Worm (Caenorhabditis elegans): ENCODE results near the gene R13A1.1.

DNA sequence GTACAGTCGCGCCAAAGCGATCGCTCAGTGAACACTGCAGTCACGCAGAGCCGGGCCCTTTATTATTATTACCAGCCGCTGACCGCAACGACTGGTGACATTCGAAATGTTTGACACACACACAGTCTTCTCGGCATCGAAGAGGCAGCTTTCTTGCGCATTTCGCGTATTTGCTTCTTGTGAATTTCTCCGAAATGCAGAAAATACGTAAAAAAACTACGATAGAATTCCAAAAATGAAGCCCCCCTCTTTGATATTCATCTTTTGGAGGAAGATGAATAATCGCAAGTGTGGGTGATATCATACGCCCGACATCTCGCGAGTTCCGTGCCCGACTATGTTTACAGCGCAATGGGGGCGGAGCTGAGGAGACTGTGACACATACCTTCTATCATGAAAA lies 33.4 kb downstream of the R13A1.1 start:
- TF ChIP-seq flt-1 (GFP tag; IDR thresholded peaks at IDR 0.05) (no peak), med-1 (GFP tag; optimal IDR thresholded peaks at IDR 0.05; ENCODE audit: insufficient read depth) (no peak), tab-1 (GFP tag; IDR thresholded peaks at IDR 0.05) (no peak), ztf-29 (GFP tag; IDR thresholded peaks at IDR 0.05) (no peak), ref-1 (GFP tag; conservative IDR thresholded peaks at IDR 0.05) (no peak), ztf-23 (GFP tag; IDR thresholded peaks at IDR 0.05) (no peak), T22C8.4 (GFP tag; IDR thresholded peaks at IDR 0.05) (no peak), klf-2 (GFP tag; conservative IDR thresholded peaks at IDR 0.05) (no peak), cog-1 (tag; optimal IDR thresholded peaks at IDR 0.05) (no peak)

Measured in whole organism, midembryonic.